Worm (Caenorhabditis elegans): ENCODE results near the gene Y44A6D.1.

DNA sequence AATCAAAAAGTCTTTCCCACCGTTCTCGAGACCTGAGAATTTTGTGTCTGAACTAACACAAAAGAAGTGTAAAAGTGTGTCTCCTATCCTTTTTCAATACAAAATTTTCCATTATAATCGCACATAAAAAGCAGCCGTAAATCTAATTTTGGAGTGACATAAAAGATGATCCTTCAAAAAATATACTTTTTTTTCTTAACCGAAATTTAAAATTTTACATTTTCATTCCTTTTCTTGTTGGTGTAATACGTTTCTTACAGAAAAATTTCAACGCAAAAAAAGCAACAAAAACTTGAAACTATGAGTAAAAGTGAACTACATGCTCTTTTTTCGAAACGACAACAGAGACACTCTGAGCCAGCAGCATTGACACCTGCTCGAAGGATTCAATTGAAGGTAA lies 17.2 kb upstream of the Y44A6D.1 start, which contains the start of gene Y44A6D.6:
- TF ChIP-seq W03F9.2 (tag; optimal IDR thresholded peaks at IDR 0.05) = no peak
- TF ChIP-seq him-1 (tag; optimal IDR thresholded peaks at IDR 0.05) = no peak
